Worm (Caenorhabditis elegans): Measurements from ENCODE around the gene C34F11.2.

The C34F11.2 gene

DNA sequence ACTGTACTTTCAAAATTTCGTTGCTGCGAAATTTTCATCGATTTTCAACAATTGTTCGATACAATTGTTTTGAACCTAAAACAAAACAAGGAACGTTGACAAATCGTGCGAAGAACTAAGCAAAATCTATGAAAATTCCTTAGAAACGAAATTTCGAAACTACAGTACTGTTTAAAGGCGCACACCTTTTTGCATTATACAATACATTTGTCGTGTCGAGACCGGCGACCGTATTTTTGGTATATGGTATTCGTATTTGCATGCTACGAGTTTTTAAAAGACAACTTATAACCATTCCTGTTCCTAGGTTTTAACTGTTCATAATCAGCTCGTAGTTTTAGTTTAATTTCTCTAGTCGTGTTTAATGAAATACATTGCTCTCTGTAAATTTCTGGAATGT lies 33.5 kb upstream of the C34F11.2 start:
- TF ChIP-seq klf-2 (GFP tag; conservative IDR thresholded peaks at IDR 0.05): no peak
- no peak for TF ChIP-seq ztf-23 (GFP tag; IDR thresholded peaks at IDR 0.05)
- no peak for TF ChIP-seq med-1 (GFP tag; optimal IDR thresholded peaks at IDR 0.05; ENCODE audit: insufficient read depth)
- no peak for TF ChIP-seq T22C8.4 (GFP tag; IDR thresholded peaks at IDR 0.05)
- no peak for TF ChIP-seq ztf-29 (GFP tag; IDR thresholded peaks at IDR 0.05)
- TF ChIP-seq ref-1 (GFP tag; conservative IDR thresholded peaks at IDR 0.05): no peak
- TF ChIP-seq flt-1 (GFP tag; IDR thresholded peaks at IDR 0.05): no peak

DNA sequence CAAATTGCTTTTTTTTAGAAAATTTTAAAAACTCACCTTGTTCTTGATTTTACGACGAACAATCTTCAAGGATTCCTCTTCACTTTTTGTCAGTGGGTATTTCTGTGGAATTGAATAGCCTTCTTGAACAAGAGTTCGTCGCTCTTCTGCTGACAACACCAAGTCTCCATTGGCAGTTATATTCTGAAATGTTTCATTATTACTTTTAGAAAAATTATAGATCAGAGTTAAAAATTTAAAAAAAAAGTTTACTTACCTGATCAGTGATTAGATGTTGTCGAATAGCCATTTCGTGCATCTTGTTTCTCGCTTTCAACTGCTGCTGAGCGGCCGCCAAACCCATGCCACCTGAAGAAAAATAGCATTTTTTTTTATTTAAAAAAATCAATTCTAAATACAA lies 31.8 kb upstream of the C34F11.2 start:
- TF ChIP-seq T22C8.4 (GFP tag; IDR thresholded peaks at IDR 0.05) (no peak), klf-2 (GFP tag; conservative IDR thresholded peaks at IDR 0.05) (no peak), ztf-23 (GFP tag; IDR thresholded peaks at IDR 0.05) (no peak), flt-1 (GFP tag; IDR thresholded peaks at IDR 0.05) (no peak), med-1 (GFP tag; optimal IDR thresholded peaks at IDR 0.05; ENCODE audit: insufficient read depth) (no peak), tab-1 (GFP tag; IDR thresholded peaks at IDR 0.05) (no peak), ztf-29 (GFP tag; IDR thresholded peaks at IDR 0.05) (no peak)

DNA sequence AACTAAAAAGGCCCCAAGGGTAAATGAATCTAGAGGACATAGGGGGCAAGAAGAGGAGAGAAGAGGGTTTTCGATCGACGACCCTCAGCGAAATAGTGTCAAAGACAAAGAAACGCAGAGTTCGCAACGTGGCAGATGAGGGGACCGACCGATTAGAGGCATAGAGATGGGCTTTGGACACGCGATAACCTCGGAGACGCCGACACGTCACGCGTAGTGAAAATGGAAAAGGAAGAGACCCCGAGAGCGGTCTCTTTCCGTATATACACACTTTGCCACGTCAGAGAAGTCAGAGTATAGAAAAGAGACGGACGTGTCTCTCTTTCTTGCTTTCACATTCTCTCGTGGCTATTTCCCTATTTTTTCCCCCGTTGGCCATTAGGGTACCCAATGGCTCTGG lies 30.6 kb upstream of the C34F11.2 start:
- TF ChIP-seq ref-1 (GFP tag; conservative IDR thresholded peaks at IDR 0.05): no peak
- TF ChIP-seq T22C8.4 (GFP tag; IDR thresholded peaks at IDR 0.05): no peak
- TF ChIP-seq flt-1 (GFP tag; IDR thresholded peaks at IDR 0.05): peak; percentile 68; the same call in 1 of the 2 replicates
- peak; percentile 53 for TF ChIP-seq cog-1 (tag; optimal IDR thresholded peaks at IDR 0.05)
- no peak for TF ChIP-seq ztf-23 (GFP tag; IDR thresholded peaks at IDR 0.05)
- peak; percentile 10 for TF ChIP-seq med-1 (GFP tag; optimal IDR thresholded peaks at IDR 0.05; ENCODE audit: insufficient read depth)
- TF ChIP-seq tab-1 (GFP tag; IDR thresholded peaks at IDR 0.05): no peak
- no peak for TF ChIP-seq klf-2 (GFP tag; conservative IDR thresholded peaks at IDR 0.05)
- TF ChIP-seq ztf-29 (GFP tag; IDR thresholded peaks at IDR 0.05): no peak

- TF ChIP-seq cog-1 (tag; optimal IDR thresholded peaks at IDR 0.05) (no peak), tab-1 (GFP tag; IDR thresholded peaks at IDR 0.05) (no peak), ztf-23 (GFP tag; IDR thresholded peaks at IDR 0.05) (no peak), ref-1 (GFP tag; conservative IDR thresholded peaks at IDR 0.05) (no peak), klf-2 (GFP tag; conservative IDR thresholded peaks at IDR 0.05) (no peak), med-1 (GFP tag; optimal IDR thresholded peaks at IDR 0.05; ENCODE audit: insufficient read depth) (no peak), ztf-29 (GFP tag; IDR thresholded peaks at IDR 0.05) (no peak), T22C8.4 (GFP tag; IDR thresholded peaks at IDR 0.05) (no peak), flt-1 (GFP tag; IDR thresholded peaks at IDR 0.05) (no peak; the same call in 1 of the 2 replicates)
Measured at ce11 chrII:5182451-5182850, 29.6 kb upstream of the C34F11.2 start.

DNA sequence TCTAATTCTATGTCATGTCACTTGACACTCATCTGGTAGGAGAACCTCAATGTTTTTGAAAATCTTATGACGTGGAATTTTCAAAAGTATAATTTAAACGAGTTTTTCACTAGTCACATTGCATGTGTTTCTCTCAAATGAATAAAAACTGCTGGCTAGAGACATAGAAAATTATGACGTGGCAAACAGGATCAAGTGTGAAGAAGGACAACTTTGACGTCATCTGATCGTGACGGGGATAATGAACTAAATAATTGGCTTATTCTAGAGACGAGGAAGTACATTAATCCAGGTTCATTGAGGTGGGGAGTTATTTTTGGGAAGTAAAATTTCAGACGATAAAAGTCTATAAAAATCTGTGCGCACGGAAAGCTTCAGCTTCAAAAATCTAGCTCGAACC lies 28.9 kb upstream of the C34F11.2 start:
- TF ChIP-seq T22C8.4 (GFP tag; IDR thresholded peaks at IDR 0.05) (no peak), ztf-23 (GFP tag; IDR thresholded peaks at IDR 0.05) (no peak)

ce11 chrII:5184661-5185545 lies 27.2 kb upstream of the C34F11.2 start:
- no peak for TF ChIP-seq klf-2 (GFP tag; conservative IDR thresholded peaks at IDR 0.05)
- TF ChIP-seq med-1 (GFP tag; optimal IDR thresholded peaks at IDR 0.05; ENCODE audit: insufficient read depth): no peak
- no peak for TF ChIP-seq ztf-29 (GFP tag; IDR thresholded peaks at IDR 0.05)
- no peak for TF ChIP-seq ref-1 (GFP tag; conservative IDR thresholded peaks at IDR 0.05)
- TF ChIP-seq flt-1 (GFP tag; IDR thresholded peaks at IDR 0.05): no peak
- no peak for TF ChIP-seq tab-1 (GFP tag; IDR thresholded peaks at IDR 0.05)
- no peak for TF ChIP-seq cog-1 (tag; optimal IDR thresholded peaks at IDR 0.05)
- TF ChIP-seq T22C8.4 (GFP tag; IDR thresholded peaks at IDR 0.05): no peak
- TF ChIP-seq ztf-23 (GFP tag; IDR thresholded peaks at IDR 0.05): no peak

DNA sequence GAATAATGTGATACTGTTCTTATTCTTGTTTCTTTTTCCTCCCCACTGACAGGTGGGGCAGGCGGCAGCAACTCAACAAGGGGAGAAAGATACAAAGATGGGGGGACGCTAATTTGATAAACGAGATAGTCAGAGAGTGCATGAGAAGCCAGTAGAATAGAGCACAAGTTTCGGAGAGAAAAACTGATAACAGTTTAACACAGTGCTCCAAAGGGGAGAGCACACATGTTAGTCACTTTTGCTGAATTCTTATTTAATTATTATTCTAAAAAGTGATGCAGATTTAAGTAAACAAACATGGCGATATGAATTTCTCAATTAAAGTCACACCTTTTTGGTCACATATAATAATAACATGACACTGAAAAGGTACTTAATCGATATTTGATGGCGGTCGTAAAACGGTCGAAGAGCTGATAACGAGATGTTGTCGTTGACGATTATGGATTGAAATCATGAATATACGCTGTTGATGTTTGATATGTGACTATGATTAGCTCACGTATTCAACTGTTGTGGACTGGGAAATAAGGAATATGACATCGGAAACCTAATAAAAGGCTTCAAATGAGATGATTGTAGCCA lies 26.0 kb upstream of the C34F11.2 start:
- TF ChIP-seq ztf-29 (GFP tag; IDR thresholded peaks at IDR 0.05) (no peak), ref-1 (GFP tag; conservative IDR thresholded peaks at IDR 0.05) (no peak), T22C8.4 (GFP tag; IDR thresholded peaks at IDR 0.05) (no peak), klf-2 (GFP tag; conservative IDR thresholded peaks at IDR 0.05) (no peak), flt-1 (GFP tag; IDR thresholded peaks at IDR 0.05) (no peak), cog-1 (tag; optimal IDR thresholded peaks at IDR 0.05) (no peak), tab-1 (GFP tag; IDR thresholded peaks at IDR 0.05) (no peak), ztf-23 (GFP tag; IDR thresholded peaks at IDR 0.05) (no peak), med-1 (GFP tag; optimal IDR thresholded peaks at IDR 0.05; ENCODE audit: insufficient read depth) (no peak)

ce11 chrII:5186870-5187269 lies 25.2 kb upstream of the C34F11.2 start:
- TF ChIP-seq cog-1 (tag; optimal IDR thresholded peaks at IDR 0.05) (no peak), ztf-23 (GFP tag; IDR thresholded peaks at IDR 0.05) (no peak), ztf-29 (GFP tag; IDR thresholded peaks at IDR 0.05) (no peak), klf-2 (GFP tag; conservative IDR thresholded peaks at IDR 0.05) (no peak), flt-1 (GFP tag; IDR thresholded peaks at IDR 0.05) (no peak)

DNA sequence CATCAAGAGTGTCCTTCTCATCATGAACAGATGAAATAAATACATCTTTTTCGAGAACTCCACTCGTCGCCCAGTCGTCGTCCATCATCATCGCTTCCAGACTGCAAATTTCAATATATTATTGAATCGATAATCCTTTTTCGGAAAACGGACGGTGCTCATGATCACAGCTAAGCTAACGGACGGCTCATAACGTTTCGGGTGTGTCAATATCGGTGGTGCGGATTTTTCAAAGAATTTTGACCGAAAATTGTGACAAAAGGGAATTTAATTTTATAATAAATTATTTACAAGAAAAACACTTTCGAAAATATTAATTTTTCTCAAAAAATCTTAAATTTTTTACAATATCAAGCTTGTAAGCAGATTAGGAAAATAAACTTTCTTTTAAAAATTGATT lies 24.6 kb upstream of the C34F11.2 start, which contains the start of gene crh-2:
Gene crh-2 (minus strand): TSS at position 101 of the 400 bp plus-strand sequence.
- TF ChIP-seq cog-1 (tag; optimal IDR thresholded peaks at IDR 0.05) (no peak), ztf-23 (GFP tag; IDR thresholded peaks at IDR 0.05) (no peak), klf-2 (GFP tag; conservative IDR thresholded peaks at IDR 0.05) (no peak), ztf-29 (GFP tag; IDR thresholded peaks at IDR 0.05) (no peak), ref-1 (GFP tag; conservative IDR thresholded peaks at IDR 0.05) (no peak), flt-1 (GFP tag; IDR thresholded peaks at IDR 0.05) (no peak), T22C8.4 (GFP tag; IDR thresholded peaks at IDR 0.05) (no peak), med-1 (GFP tag; optimal IDR thresholded peaks at IDR 0.05; ENCODE audit: insufficient read depth) (no peak), tab-1 (GFP tag; IDR thresholded peaks at IDR 0.05) (no peak)

Measured in whole organism, midembryonic.